Worm (Caenorhabditis elegans): ENCODE measurements around the gene exos-4.1.

- TF ChIP-seq blmp-1 (tag; optimal IDR thresholded peaks at IDR 0.05), result no peak
- TF ChIP-seq snpc-4 (tag; optimal IDR thresholded peaks at IDR 0.05), result no peak
- no peak for TF ChIP-seq ces-1 (GFP tag; optimal IDR thresholded peaks at IDR 0.05)
- TF ChIP-seq sem-2 (GFP tag; optimal IDR thresholded peaks at IDR 0.05), result no peak
- TF ChIP-seq nhr-76 (tag; optimal IDR thresholded peaks at IDR 0.05), result no peak
- no peak for TF ChIP-seq nhr-2 (tag; optimal IDR thresholded peaks at IDR 0.05)
- no peak for TF ChIP-seq pha-4 (tag; optimal IDR thresholded peaks at IDR 0.05)
- no peak for TF ChIP-seq ham-2 (GFP tag; optimal IDR thresholded peaks at IDR 0.05)
Measured at ce11 chrIV:13090967-13091366, 7.8 kb upstream of the exos-4.1 start, which contains the start of gene col-132.
